Fruit fly (Drosophila melanogaster) Kc167 (cell line): ENCODE measurements around the gene Frq2.

Experiments used
- Myc ChIP-seq: fragments of >200 bp; optimal IDR thresholded peaks from 2 replicates; lab custom pipeline; 2017; ENCODE audit warnings: missing external identifiers
- Sin3A ChIP-seq: fragments of >200 bp; optimal IDR thresholded peaks from 2 replicates; lab custom pipeline; 2018; ENCODE audit warnings: missing external identifiers
- h ChIP-seq: fragments of >200 bp; optimal IDR thresholded peaks from 3 replicates; lab custom pipeline; 2018; ENCODE audit warnings: missing external identifiers
- psq ChIP-seq: fragments of >200 bp; optimal IDR thresholded peaks from 2 replicates; lab custom pipeline; 2017; ENCODE audit warnings: missing external identifiers
- ttk ChIP-seq: sonication (Bioruptor generic); optimal IDR thresholded peaks from 2 replicates; lab custom pipeline; 2017; ENCODE audit warnings: missing external identifiers

- TF ChIP-seq Sin3A (lab: Kevin White, UChicago) = no peak
- TF ChIP-seq psq (lab: Kevin White, UChicago) = no peak
- no peak for TF ChIP-seq h (lab: Kevin White, UChicago)
- TF ChIP-seq Myc (lab: Kevin White, UChicago) = no peak
- TF ChIP-seq ttk = no peak
These were observed 48.1 kb upstream of the Frq2 start for dm6 chrX:18129297-18129696.
